Worm (Caenorhabditis elegans): ENCODE measurements around the gene cest-10.

DNA sequence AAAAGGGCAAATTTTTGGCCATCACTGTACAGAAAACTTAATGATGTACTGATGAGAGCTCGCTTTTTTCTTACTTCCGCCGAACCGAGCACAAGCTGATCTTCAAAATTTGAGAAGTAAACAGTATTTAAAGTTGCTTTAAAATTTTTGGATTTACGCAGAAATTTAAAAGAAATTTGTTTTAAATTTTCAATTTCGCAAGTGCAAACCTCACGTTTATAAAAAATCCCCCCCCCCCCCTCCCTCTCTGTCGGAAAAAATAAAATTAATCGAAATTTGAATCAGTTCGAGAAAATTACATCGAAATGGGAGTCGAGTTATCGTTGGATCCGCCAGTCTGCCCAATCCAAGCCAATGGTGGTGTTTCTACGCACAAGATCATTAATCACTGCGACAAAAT is 27.0 kb upstream of the cest-10 start, which contains the start of gene C34D4.3:
- no peak for TF ChIP-seq hnd-1 (tag; optimal IDR thresholded peaks at IDR 0.05)
- no peak for TF ChIP-seq pes-1 (GFP tag; IDR thresholded peaks at IDR 0.05)
- TF ChIP-seq ceh-36 (tag; optimal IDR thresholded peaks at IDR 0.05) = no peak
- TF ChIP-seq ama-1 (optimal IDR thresholded peaks at IDR 0.05) = no peak
- no peak for TF ChIP-seq aly-1 (tag; optimal IDR thresholded peaks at IDR 0.05)
